Worm (Caenorhabditis elegans): Measurements from ENCODE around the gene F07A11.5.

- TF ChIP-seq tab-1 (GFP tag; IDR thresholded peaks at IDR 0.05) (no peak), cog-1 (tag; optimal IDR thresholded peaks at IDR 0.05) (no peak), ref-1 (GFP tag; conservative IDR thresholded peaks at IDR 0.05) (no peak), flt-1 (GFP tag; IDR thresholded peaks at IDR 0.05) (no peak), ztf-29 (GFP tag; IDR thresholded peaks at IDR 0.05) (no peak), med-1 (GFP tag; optimal IDR thresholded peaks at IDR 0.05; ENCODE audit: insufficient read depth) (no peak), ztf-23 (GFP tag; IDR thresholded peaks at IDR 0.05) (no peak), klf-2 (GFP tag; conservative IDR thresholded peaks at IDR 0.05) (no peak)
Measured at ce11 chrII:11577397-11577796, 34.7 kb upstream of the F07A11.5 start, which contains the start of gene pcs-1.
